Fruit fly (Drosophila melanogaster) whole organism, embryonic: ENCODE results near the gene psh.

ENCODE experiments used
- C15 ChIP-seq: fragments of 200-800 bp; sonication (Bioruptor generic); IDR thresholded peaks from 3 replicates; pipeline ENCODE4 v1.3.6; 2022; ENCODE audit warnings: missing biosample characterization, missing genetic modification characterization
- CG10321 ChIP-seq: fragments of 200-800 bp; sonication (Bioruptor generic); IDR thresholded peaks from 2 replicates; pipeline ENCODE4 v1.3.6; 2022; ENCODE audit warnings: missing biosample characterization, missing genetic modification characterization
- CG10366 ChIP-seq: fragments of 200-800 bp; sonication (Bioruptor generic); IDR thresholded peaks from 2 replicates; pipeline ENCODE4 v1.3.6; 2022; ENCODE audit warnings: missing biosample characterization, missing genetic modification characterization
- CG10462 ChIP-seq: fragments of 200-800 bp; sonication (Bioruptor generic); optimal IDR thresholded peaks from 2 replicates; lab custom pipeline; 2016; ENCODE audit warnings: missing biosample characterization, missing genetic modification characterization
- CG11696 ChIP-seq: fragments of 200-800 bp; sonication (Bioruptor generic); IDR thresholded peaks from 2 replicates; pipeline ENCODE4 v1.3.6; 2022; ENCODE audit warnings: missing biosample characterization, missing genetic modification characterization
- CG12659 ChIP-seq: fragments of 200-800 bp; sonication (Bioruptor generic); optimal IDR thresholded peaks from 3 replicates; lab custom pipeline; 2017; ENCODE audit warnings: mild to moderate bottlenecking, missing biosample characterization, missing genetic modification reagents, missing genetic modification characterization
- CG13775 ChIP-seq: fragments of 200-800 bp; sonication (Bioruptor generic); optimal IDR thresholded peaks from 3 replicates; lab custom pipeline; 2017; ENCODE audit warnings: missing biosample characterization, mild to moderate bottlenecking, missing genetic modification characterization
- CG14860 ChIP-seq: fragments of 200-800 bp; sonication (Bioruptor generic); IDR thresholded peaks from 3 replicates; pipeline ENCODE4 v1.3.6; 2022; ENCODE audit warnings: missing biosample characterization, missing genetic modification characterization; ENCODE audit not compliant: partially characterized antibody
- CG15269 ChIP-seq: fragments of 200-800 bp; sonication (Bioruptor generic); optimal IDR thresholded peaks from 2 replicates; lab custom pipeline; 2018; ENCODE audit warnings: missing biosample characterization, mild to moderate bottlenecking, missing genetic modification characterization, moderate library complexity
- CG15479 ChIP-seq: fragments of 200-800 bp; sonication (Bioruptor generic); optimal IDR thresholded peaks from 3 replicates; lab custom pipeline; 2019; ENCODE audit warnings: missing biosample characterization, mild to moderate bottlenecking, missing genetic modification characterization, moderate library complexity
- CG15601 ChIP-seq: fragments of 200-800 bp; sonication (Bioruptor generic); optimal IDR thresholded peaks from 3 replicates; lab custom pipeline; 2019; ENCODE audit warnings: missing biosample characterization, mild to moderate bottlenecking, missing genetic modification characterization, moderate library complexity
- CG16813 ChIP-seq: fragments of 200-800 bp; sonication (Bioruptor generic); IDR thresholded peaks from 3 replicates; pipeline ENCODE4 v1.3.6; 2022; ENCODE audit warnings: missing biosample characterization, missing genetic modification characterization; ENCODE audit not compliant: partially characterized antibody
- CG17186 ChIP-seq: fragments of 200-800 bp; sonication (Bioruptor generic); optimal IDR thresholded peaks from 3 replicates; lab custom pipeline; 2017; ENCODE audit warnings: missing biosample characterization, missing genetic modification reagents, missing genetic modification characterization
- CG2129 ChIP-seq: fragments of 200-800 bp; sonication (Bioruptor generic); IDR thresholded peaks from 2 replicates; pipeline ENCODE4 v1.3.6; 2022; ENCODE audit warnings: missing biosample characterization, missing genetic modification characterization; ENCODE audit not compliant: partially characterized antibody
- CG2202 ChIP-seq: fragments of 200-800 bp; sonication (Bioruptor generic); optimal IDR thresholded peaks from 2 replicates; lab custom pipeline; 2018; ENCODE audit warnings: missing biosample characterization, mild to moderate bottlenecking, missing genetic modification characterization
- CG3065 ChIP-seq: fragments of 200-800 bp; sonication (Bioruptor generic); optimal IDR thresholded peaks from 2 replicates; lab custom pipeline; 2016; ENCODE audit warnings: missing biosample characterization, missing genetic modification characterization
- CG3407 ChIP-seq: fragments of 200-800 bp; sonication (Bioruptor generic); optimal IDR thresholded peaks from 2 replicates; lab custom pipeline; 2018; ENCODE audit warnings: missing biosample characterization, mild to moderate bottlenecking, missing genetic modification characterization
- CG3838 ChIP-seq: fragments of 200-800 bp; sonication (Bioruptor generic); optimal IDR thresholded peaks from 3 replicates; lab custom pipeline; 2016; ENCODE audit warnings: missing biosample characterization, missing genetic modification characterization
- CG6854 ChIP-seq: fragments of 200-800 bp; sonication (Bioruptor generic); optimal IDR thresholded peaks from 3 replicates; lab custom pipeline; 2017; ENCODE audit warnings: missing biosample characterization, mild to moderate bottlenecking, missing genetic modification characterization
- CG9797 ChIP-seq: fragments of 200-800 bp; sonication (Bioruptor generic); optimal IDR thresholded peaks from 3 replicates; lab custom pipeline; 2018; ENCODE audit warnings: missing biosample characterization, mild to moderate bottlenecking, missing genetic modification characterization
- CG9932 ChIP-seq: fragments of 200-800 bp; sonication (Bioruptor generic); IDR thresholded peaks from 2 replicates; pipeline ENCODE4 v1.3.6; 2022; ENCODE audit warnings: missing biosample characterization, missing genetic modification characterization
- Camta ChIP-seq: fragments of 200-800 bp; sonication (Bioruptor generic); optimal IDR thresholded peaks from 2 replicates; lab custom pipeline; 2016; ENCODE audit warnings: missing biosample characterization, missing genetic modification characterization
- D ChIP-seq, 2 experiments: fragments of 200-800 bp in 1 of 2; fragments of >200 bp in 1 of 2; sonication (Bioruptor generic) in 1 of 2; optimal IDR thresholded peaks; 2 replicates in 1 of 2; 3 replicates in 1 of 2; lab custom pipeline; 2017; ENCODE audit warnings: mild to moderate bottlenecking in 1 of 2, missing biosample characterization in 1 of 2, missing genetic modification characterization in 1 of 2, missing genetic modification reagents in 1 of 2
- Lim3 ChIP-seq: fragments of 200-800 bp; sonication (Bioruptor generic); IDR thresholded peaks from 2 replicates; pipeline ENCODE4 v1.3.6; 2022; ENCODE audit warnings: missing biosample characterization, missing genetic modification characterization
- MTF-1 ChIP-seq: fragments of 200-800 bp; sonication (Bioruptor generic); optimal IDR thresholded peaks from 2 replicates; lab custom pipeline; 2018; ENCODE audit warnings: missing biosample characterization, mild to moderate bottlenecking, missing genetic modification characterization, borderline replicate concordance
- Myb ChIP-seq: fragments of 200-800 bp; sonication (Bioruptor generic); optimal IDR thresholded peaks from 2 replicates; lab custom pipeline; 2016; ENCODE audit warnings: missing biosample characterization, missing genetic modification characterization
- Oli ChIP-seq: fragments of 200-800 bp; sonication (Bioruptor generic); optimal IDR thresholded peaks from 2 replicates; lab custom pipeline; 2018; ENCODE audit warnings: missing biosample characterization, mild to moderate bottlenecking, missing genetic modification characterization, moderate library complexity
- Opbp ChIP-seq: fragments of 200-800 bp; sonication (Bioruptor generic); IDR thresholded peaks from 3 replicates; pipeline ENCODE4 v1.3.6; 2022; ENCODE audit warnings: missing biosample characterization, missing genetic modification characterization; ENCODE audit not compliant: partially characterized antibody
- Scr ChIP-seq: fragments of 200-800 bp; sonication (Bioruptor generic); IDR thresholded peaks from 2 replicates; pipeline ENCODE4 v1.3.6; 2022; ENCODE audit warnings: missing biosample characterization, missing genetic modification characterization; ENCODE audit not compliant: partially characterized antibody
- Stat92E ChIP-seq, 3 experiments: fragments of >200 bp in 2 of 3; fragments of 200-800 bp in 1 of 3; sonication (Bioruptor generic) in 1 of 3; optimal IDR thresholded peaks; 2 replicates each; lab custom pipeline; 2017 to 2019; ENCODE audit warnings: missing biosample characterization in 3 of 3, missing genetic modification characterization in 3 of 3, mild to moderate bottlenecking in 1 of 3, moderate library complexity in 1 of 3
- Taf1 ChIP-seq: fragments of 200-800 bp; sonication (Bioruptor generic); IDR thresholded peaks from 2 replicates; pipeline ENCODE4 v1.3.6; 2022; ENCODE audit warnings: missing biosample characterization, missing genetic modification characterization
- ara ChIP-seq: fragments of 200-800 bp; sonication (Bioruptor generic); IDR thresholded peaks from 2 replicates; pipeline ENCODE4 v1.3.6; 2022; ENCODE audit warnings: missing biosample characterization, missing genetic modification characterization
- ash1 ChIP-seq: fragments of 200-800 bp; sonication (Bioruptor generic); optimal IDR thresholded peaks from 2 replicates; lab custom pipeline; 2018; ENCODE audit warnings: missing biosample characterization, mild to moderate bottlenecking, missing genetic modification characterization
- ci ChIP-seq: fragments of 200-800 bp; sonication (Bioruptor generic); IDR thresholded peaks from 3 replicates; pipeline ENCODE4 v1.3.6; 2022; ENCODE audit warnings: missing biosample characterization, missing genetic modification characterization
- ems ChIP-seq: fragments of 200-800 bp; sonication (Bioruptor generic); optimal IDR thresholded peaks from 3 replicates; lab custom pipeline; 2016; ENCODE audit warnings: missing biosample characterization, missing genetic modification characterization
- fd64A ChIP-seq: fragments of 200-800 bp; sonication (Bioruptor generic); optimal IDR thresholded peaks from 3 replicates; lab custom pipeline; 2018; ENCODE audit warnings: missing biosample characterization, mild to moderate bottlenecking, missing genetic modification characterization
- gem ChIP-seq: fragments of 200-800 bp; sonication (Bioruptor generic); optimal IDR thresholded peaks from 2 replicates; lab custom pipeline; 2019; ENCODE audit warnings: missing biosample characterization, mild to moderate bottlenecking, missing genetic modification characterization, moderate library complexity
- hb ChIP-seq: fragments of 200-800 bp; sonication (Bioruptor generic); IDR thresholded peaks from 3 replicates; pipeline ENCODE4 v1.3.6; 2022; ENCODE audit warnings: missing biosample characterization, missing genetic modification characterization; ENCODE audit not compliant: partially characterized antibody
- kah ChIP-seq: fragments of 200-800 bp; sonication (Bioruptor generic); optimal IDR thresholded peaks from 2 replicates; lab custom pipeline; 2018; ENCODE audit warnings: missing biosample characterization, mild to moderate bottlenecking, missing genetic modification characterization
- nau ChIP-seq: fragments of 200-800 bp; sonication (Bioruptor generic); optimal IDR thresholded peaks from 3 replicates; lab custom pipeline; 2017; ENCODE audit warnings: missing biosample characterization, mild to moderate bottlenecking, missing genetic modification characterization, missing genetic modification reagents
- odd ChIP-seq: fragments of 200-800 bp; sonication (Bioruptor generic); optimal IDR thresholded peaks from 2 replicates; lab custom pipeline; 2017; ENCODE audit warnings: missing biosample characterization, mild to moderate bottlenecking, missing genetic modification characterization
- peb ChIP-seq: fragments of 200-800 bp; sonication (Bioruptor generic); IDR thresholded peaks from 2 replicates; pipeline ENCODE4 v1.3.6; 2022; ENCODE audit warnings: missing biosample characterization, missing genetic modification characterization
- phol ChIP-seq: fragments of 200-800 bp; sonication (Bioruptor generic); optimal IDR thresholded peaks from 3 replicates; lab custom pipeline; 2018; ENCODE audit warnings: missing biosample characterization, mild to moderate bottlenecking, missing genetic modification characterization, moderate library complexity
- ranshi ChIP-seq: fragments of 200-800 bp; sonication (Bioruptor generic); IDR thresholded peaks from 2 replicates; pipeline ENCODE4 v1.3.6; 2022; ENCODE audit warnings: missing biosample characterization, missing genetic modification characterization
- row ChIP-seq: fragments of 200-800 bp; sonication (Bioruptor generic); IDR thresholded peaks from 3 replicates; pipeline ENCODE4 v1.3.6; 2022; ENCODE audit warnings: missing biosample characterization, missing genetic modification characterization
- shn ChIP-seq: fragments of 200-800 bp; sonication (Bioruptor generic); optimal IDR thresholded peaks from 3 replicates; lab custom pipeline; 2016; ENCODE audit warnings: missing biosample characterization, missing genetic modification characterization
- tgo ChIP-seq: fragments of 200-800 bp; sonication (Bioruptor generic); IDR thresholded peaks from 3 replicates; pipeline ENCODE4 v1.3.6; 2022; ENCODE audit warnings: missing biosample characterization, missing genetic modification characterization
- tup ChIP-seq: fragments of 200-800 bp; sonication (Bioruptor generic); optimal IDR thresholded peaks from 2 replicates; lab custom pipeline; 2016; ENCODE audit warnings: missing biosample characterization, mild to moderate bottlenecking, missing genetic modification characterization, moderate library complexity
- vvl ChIP-seq: fragments of 200-800 bp; sonication (Bioruptor generic); IDR thresholded peaks from 2 replicates; pipeline ENCODE4 v1.3.6; 2022; ENCODE audit warnings: missing biosample characterization, missing genetic modification characterization
- zen2 ChIP-seq: fragments of 200-800 bp; sonication (Bioruptor generic); IDR thresholded peaks from 3 replicates; pipeline ENCODE4 v1.3.6; 2022; ENCODE audit warnings: missing biosample characterization, missing genetic modification characterization; ENCODE audit not compliant: partially characterized antibody

psh gene

dm6 chrX:18512271-18512679 lies 25.6 kb upstream of the psh start, which contains the start of gene Ggt-1 (continued):
- TF ChIP-seq Opbp (GFP tag; lab: Robert Waterston, UW) (peak; percentile 93), CG6854 (GFP tag; lab: Kevin White, UChicago) (no peak), tgo (GFP tag; lab: Robert Waterston, UW) (no peak), vvl (GFP tag; lab: Robert Waterston, UW) (peak; percentile 27; the same call in 1 of the 2 replicates), D (optimal IDR thresholded peaks at IDR 0.05; lab: Kevin White, UChicago) (no peak), D (GFP tag; optimal IDR thresholded peaks at IDR 0.05; lab: Kevin White, UChicago) (no peak), kah (GFP tag; lab: Kevin White, UChicago) (no peak), ci (no peak; the same call in 2 of the 3 replicates), Myb (GFP tag; lab: Kevin White, UChicago) (peak; percentile 12), CG17186 (GFP tag; lab: Kevin White, UChicago) (peak; percentile 87), CG15269 (tag; lab: Kevin White, UChicago) (no peak), Lim3 (GFP tag; lab: Robert Waterston, UW) (no peak), CG10321 (GFP tag; lab: Robert Waterston, UW) (no peak), phol (no peak), CG16813 (peak; percentile 92), Camta (GFP tag; lab: Kevin White, UChicago) (no peak), CG3407 (no peak), CG3065 (GFP tag; lab: Kevin White, UChicago) (no peak), zen2 (GFP tag; lab: Robert Waterston, UW) (peak; percentile 97), peb (GFP tag; lab: Robert Waterston, UW) (no peak), Oli (no peak), CG15601 (no peak), CG2202 (tag; lab: Kevin White, UChicago) (no peak), fd64A (GFP tag; lab: Kevin White, UChicago) (no peak), CG2129 (peak; percentile 82), ash1 (GFP tag; lab: Kevin White, UChicago) (no peak), Scr (GFP tag; lab: Robert Waterston, UW) (peak; percentile 91), MTF-1 (GFP tag; lab: Kevin White, UChicago) (peak; percentile 100), ems (GFP tag; lab: Kevin White, UChicago) (no peak), CG12659 (peak; percentile 40), CG14860 (GFP tag; lab: Robert Waterston, UW) (peak; percentile 96), CG10366 (no peak), nau (GFP tag; lab: Kevin White, UChicago) (no peak), shn (GFP tag; lab: Kevin White, UChicago) (no peak), gem (tag; lab: Kevin White, UChicago) (no peak), row (GFP tag; lab: Robert Waterston, UW) (0 out of 3 replicates have a peak, but pooled peaks have one; percentile 14), tup (GFP tag; lab: Kevin White, UChicago) (no peak), CG9932 (GFP tag; lab: Robert Waterston, UW) (peak; percentile 14; the same call in 1 of the 2 replicates), Taf1 (no peak), CG15479 (no peak), CG11696 (GFP tag; lab: Robert Waterston, UW) (no peak), ranshi (GFP tag; lab: Robert Waterston, UW) (no peak), hb (peak; percentile 94), CG3838 (GFP tag; lab: Kevin White, UChicago) (no peak), CG9797 (GFP tag; lab: Kevin White, UChicago) (no peak), odd (no peak), C15 (GFP tag; lab: Robert Waterston, UW) (no peak), CG10462 (GFP tag; lab: Kevin White, UChicago) (no peak), Stat92E (GFP tag; optimal IDR thresholded peaks at IDR 0.05; lab: Kevin White, UChicago) (no peak), CG13775 (GFP tag; lab: Kevin White, UChicago) (no peak), ara (GFP tag; lab: Robert Waterston, UW) (no peak)
